Fruit fly (Drosophila melanogaster): ENCODE results near the gene CG43098.

Gene CG43098

dm6 chr3L:3617252-3617651 is 41.6 kb upstream of the CG43098 start (continued):
- TF ChIP-seq prd (optimal IDR thresholded peaks at IDR 0.05) (no peak), prd (GFP tag; IDR thresholded peaks at IDR 0.05) (peak; percentile 89), CG12104 (GFP tag; optimal IDR thresholded peaks at IDR 0.05) (peak; percentile 68), CG17568 (GFP tag; optimal IDR thresholded peaks at IDR 0.05) (peak; percentile 76), Sin3A (optimal IDR thresholded peaks at IDR 0.05) (no peak), CG11247 (GFP tag; IDR thresholded peaks at IDR 0.05) (peak; percentile 33; the same call in 1 of the 2 replicates), CG15696 (tag; optimal IDR thresholded peaks at IDR 0.05) (peak; percentile 86), CrebB (tag; optimal IDR thresholded peaks at IDR 0.05) (peak; percentile 7), gsb (GFP tag; IDR thresholded peaks at IDR 0.05) (no peak), lov (optimal IDR thresholded peaks at IDR 0.05) (no peak), lov (GFP tag; IDR thresholded peaks at IDR 0.05) (peak; percentile 84), CG2116 (GFP tag; optimal IDR thresholded peaks at IDR 0.05) (peak; percentile 7), lola (GFP tag; optimal IDR thresholded peaks at IDR 0.05) (peak in 1 of 3 experiments; percentile 95), chinmo (GFP tag; IDR thresholded peaks at IDR 0.05; ENCODE audit: partially characterized antibody) (no peak), dimm (GFP tag; IDR thresholded peaks at IDR 0.05) (peak; percentile 71), fru (optimal IDR thresholded peaks at IDR 0.05) (no peak), btn (GFP tag; optimal IDR thresholded peaks at IDR 0.05) (peak; percentile 59), Awh (GFP tag; IDR thresholded peaks at IDR 0.05) (peak; percentile 77), H15 (GFP tag; IDR thresholded peaks at IDR 0.05) (peak; percentile 80), HLH4C (GFP tag; IDR thresholded peaks at IDR 0.05; ENCODE audit: partially characterized antibody) (no peak), jumu (GFP tag; optimal IDR thresholded peaks at IDR 0.05) (peak; percentile 66), Sry-β (GFP tag; optimal IDR thresholded peaks at IDR 0.05) (peak; percentile 37), Dad (GFP tag; optimal IDR thresholded peaks at IDR 0.05) (peak; percentile 46), CG11456 (GFP tag; IDR thresholded peaks at IDR 0.05) (peak; percentile 67; the same call in 2 of the 3 replicates), kah (GFP tag; optimal IDR thresholded peaks at IDR 0.05) (no peak), CG17186 (GFP tag; optimal IDR thresholded peaks at IDR 0.05) (no peak), Six4 (GFP tag; optimal IDR thresholded peaks at IDR 0.05) (peak; percentile 71), CG14014 (GFP tag; IDR thresholded peaks at IDR 0.05) (peak; percentile 67), Sox102F (GFP tag; optimal IDR thresholded peaks at IDR 0.05) (peak; percentile 81), CG15011 (GFP tag; optimal IDR thresholded peaks at IDR 0.05) (peak; percentile 20), CG11695 (GFP tag; IDR thresholded peaks at IDR 0.05) (peak; percentile 81), CG4707 (GFP tag; optimal IDR thresholded peaks at IDR 0.05) (peak; percentile 82), onecut (GFP tag; IDR thresholded peaks at IDR 0.05) (peak; percentile 77), CG10654 (GFP tag; optimal IDR thresholded peaks at IDR 0.05) (peak; percentile 48), chm (GFP tag; IDR thresholded peaks at IDR 0.05) (peak; percentile 91), CG10979 (tag; optimal IDR thresholded peaks at IDR 0.05) (peak; percentile 91), Pdp1 (GFP tag; optimal IDR thresholded peaks at IDR 0.05) (peak; percentile 67 to 88), CG2129 (GFP tag; IDR thresholded peaks at IDR 0.05; ENCODE audit: partially characterized antibody) (no peak), peb (GFP tag; IDR thresholded peaks at IDR 0.05) (peak; percentile 80), NC2β (GFP tag; optimal IDR thresholded peaks at IDR 0.05) (peak; percentile 85), crp (GFP tag; optimal IDR thresholded peaks at IDR 0.05) (peak in 1 of 2 experiments; percentile 31), sim (GFP tag; IDR thresholded peaks at IDR 0.05) (peak; percentile 74), Dfd (GFP tag; optimal IDR thresholded peaks at IDR 0.05) (no peak), CG2678 (tag; optimal IDR thresholded peaks at IDR 0.05) (peak; percentile 71), BtbVII (GFP tag; optimal IDR thresholded peaks at IDR 0.05) (no peak), Trl (optimal IDR thresholded peaks at IDR 0.05) (no peak), Trl (GFP tag; optimal IDR thresholded peaks at IDR 0.05) (peak; percentile 76), ems (GFP tag; optimal IDR thresholded peaks at IDR 0.05) (no peak), CG17328 (GFP tag; IDR thresholded peaks at IDR 0.05) (peak; percentile 92), ranshi (GFP tag; IDR thresholded peaks at IDR 0.05) (peak; percentile 64; the same call in 1 of the 2 replicates), CG13296 (GFP tag; optimal IDR thresholded peaks at IDR 0.05) (no peak), seq (GFP tag; IDR thresholded peaks at IDR 0.05) (peak; percentile 66), HLH3B (GFP tag; IDR thresholded peaks at IDR 0.05) (peak; percentile 74)

Data from whole organism, embryonic.